Fruit fly (Drosophila melanogaster) whole organism, adult: ENCODE results near the gene IFT57.

Source experiments
- CG11617 ChIP-seq: fragments of 200-800 bp; sonication (Bioruptor generic); optimal IDR thresholded peaks from 2 replicates; lab custom pipeline; 2017; ENCODE audit warnings: mild to moderate bottlenecking, missing biosample characterization, missing genetic modification reagents, missing genetic modification characterization
- CG12768 ChIP-seq: fragments of 200-800 bp; sonication (Bioruptor generic); optimal IDR thresholded peaks from 2 replicates; lab custom pipeline; 2017; ENCODE audit warnings: missing biosample characterization, missing genetic modification characterization, mild to moderate bottlenecking, moderate library complexity, missing genetic modification reagents
- CG14711 ChIP-seq: fragments of 200-800 bp; sonication (Bioruptor generic); optimal IDR thresholded peaks from 2 replicates; lab custom pipeline; 2018; ENCODE audit warnings: missing biosample characterization, mild to moderate bottlenecking, missing genetic modification characterization, moderate library complexity
- CG1620 ChIP-seq: fragments of 200-800 bp; sonication (Bioruptor generic); optimal IDR thresholded peaks from 2 replicates; lab custom pipeline; 2016; ENCODE audit warnings: missing biosample characterization, missing genetic modification characterization
- CG33017 ChIP-seq: fragments of 200-800 bp; sonication (Bioruptor generic); optimal IDR thresholded peaks from 2 replicates; lab custom pipeline; 2018; ENCODE audit warnings: missing biosample characterization, mild to moderate bottlenecking, missing genetic modification characterization, moderate library complexity
- CG5204 ChIP-seq: fragments of 200-800 bp; sonication (Bioruptor generic); optimal IDR thresholded peaks from 2 replicates; lab custom pipeline; 2016; ENCODE audit warnings: missing biosample characterization, missing genetic modification characterization
- CG7045 ChIP-seq: fragments of 200-800 bp; sonication (Bioruptor generic); optimal IDR thresholded peaks from 2 replicates; lab custom pipeline; 2017; ENCODE audit warnings: missing biosample characterization, mild to moderate bottlenecking, missing genetic modification characterization
- CG7101 ChIP-seq: fragments of 200-800 bp; sonication (Bioruptor generic); optimal IDR thresholded peaks from 2 replicates; lab custom pipeline; 2018; ENCODE audit warnings: missing biosample characterization, mild to moderate bottlenecking, missing genetic modification characterization, moderate library complexity
- Clk ChIP-seq: fragments of 200-800 bp; sonication (Bioruptor generic); optimal IDR thresholded peaks from 2 replicates; lab custom pipeline; 2017; ENCODE audit warnings: missing biosample characterization, missing genetic modification characterization
- Crg-1 ChIP-seq: fragments of 200-800 bp; sonication (Bioruptor generic); optimal IDR thresholded peaks from 2 replicates; lab custom pipeline; 2016; ENCODE audit warnings: missing biosample characterization, missing genetic modification characterization
- Hr96 ChIP-seq: fragments of 200-800 bp; sonication (Bioruptor generic); optimal IDR thresholded peaks from 2 replicates; lab custom pipeline; 2016; ENCODE audit warnings: missing biosample characterization, missing genetic modification characterization
- Mnt ChIP-seq: fragments of 200-800 bp; sonication (Bioruptor generic); optimal IDR thresholded peaks from 2 replicates; lab custom pipeline; 2016; ENCODE audit warnings: missing biosample characterization, mild to moderate bottlenecking, missing genetic modification characterization
- bab1 ChIP-seq: fragments of 200-800 bp; sonication (Bioruptor generic); optimal IDR thresholded peaks from 3 replicates; lab custom pipeline; 2019; ENCODE audit warnings: missing biosample characterization, mild to moderate bottlenecking, missing genetic modification characterization, moderate library complexity
- cic ChIP-seq: fragments of 200-800 bp; sonication (Bioruptor generic); optimal IDR thresholded peaks from 2 replicates; lab custom pipeline; 2017; ENCODE audit warnings: missing biosample characterization, mild to moderate bottlenecking, missing genetic modification characterization, moderate library complexity
- cnc ChIP-seq, 2 experiments: fragments of >200 bp; optimal IDR thresholded peaks; 2 replicates each; lab custom pipeline; 2017
- kay ChIP-seq: fragments of 200-800 bp; sonication (Bioruptor generic); peaks from one replicate; lab custom pipeline; 2016; ENCODE audit warnings: missing biosample characterization, missing genetic modification characterization, borderline replicate concordance
- ovo ChIP-seq: fragments of 200-800 bp; sonication (Bioruptor generic); optimal IDR thresholded peaks from 2 replicates; lab custom pipeline; 2016; ENCODE audit warnings: missing biosample characterization, missing genetic modification characterization
- pad ChIP-seq: fragments of 200-800 bp; sonication (Bioruptor generic); optimal IDR thresholded peaks from 3 replicates; lab custom pipeline; 2017; ENCODE audit warnings: missing biosample characterization, missing genetic modification characterization, mild to moderate bottlenecking, moderate library complexity, missing genetic modification reagents
- tj ChIP-seq: fragments of 200-800 bp; sonication (Bioruptor generic); optimal IDR thresholded peaks from 3 replicates; lab custom pipeline; 2017; ENCODE audit warnings: missing biosample characterization, mild to moderate bottlenecking, missing genetic modification characterization, moderate library complexity
- toe ChIP-seq: fragments of 200-800 bp; sonication (Bioruptor generic); optimal IDR thresholded peaks from 2 replicates; lab custom pipeline; 2016; ENCODE audit warnings: missing biosample characterization, missing genetic modification characterization

IFT57 gene

DNA sequence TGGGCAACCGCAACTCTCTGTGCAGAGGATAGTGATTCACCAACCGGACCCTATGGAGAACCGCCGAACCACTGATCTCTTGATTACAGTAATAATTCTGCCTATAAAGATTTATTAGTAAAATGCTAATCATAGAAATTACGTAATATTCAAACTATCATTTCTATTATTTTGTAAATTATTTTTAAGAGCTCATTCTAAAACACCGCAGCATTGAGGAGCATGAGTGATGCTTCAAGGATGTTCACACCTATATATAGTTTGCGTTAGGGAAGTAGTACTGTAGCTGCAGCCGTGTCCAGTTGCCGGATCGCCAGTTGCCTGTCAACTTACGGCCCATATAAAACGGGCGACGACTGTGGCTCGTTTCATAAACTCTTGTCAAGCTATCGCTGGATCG is 26.9 kb downstream of the IFT57 start:
- TF ChIP-seq Hr96 (GFP tag; lab: Kevin White, UChicago) (no peak), CG11617 (GFP tag; lab: Kevin White, UChicago) (no peak), CG5204 (GFP tag; lab: Kevin White, UChicago) (peak; percentile 11), CG33017 (no peak), toe (GFP tag; lab: Kevin White, UChicago) (no peak)

DNA sequence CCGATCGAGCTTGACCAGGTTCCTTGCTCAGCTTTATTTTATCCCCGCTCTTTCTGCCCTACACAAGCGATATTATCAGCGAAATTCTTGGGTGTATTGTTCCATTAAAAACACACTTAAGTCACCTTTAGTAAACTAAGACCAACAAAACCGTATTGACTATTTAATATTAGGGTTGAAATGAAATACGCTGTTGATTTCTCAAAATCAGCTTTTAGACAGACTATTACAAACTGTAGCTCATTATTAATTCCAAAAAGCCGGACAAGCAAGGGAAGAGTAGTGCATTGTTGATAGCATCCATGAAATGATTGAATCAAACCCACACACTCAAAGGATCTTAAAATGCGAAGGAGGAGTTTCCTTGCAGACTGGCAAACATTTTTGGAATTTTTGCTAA is 27.7 kb downstream of the IFT57 start:
- no peak for TF ChIP-seq Mnt (GFP tag; lab: Kevin White, UChicago)
- TF ChIP-seq tj (GFP tag; lab: Kevin White, UChicago): no peak
- no peak for TF ChIP-seq bab1 (GFP tag; lab: Kevin White, UChicago)
- TF ChIP-seq CG11617 (GFP tag; lab: Kevin White, UChicago): no peak
- no peak for TF ChIP-seq pad (GFP tag; lab: Kevin White, UChicago)
- TF ChIP-seq CG1620 (GFP tag; lab: Kevin White, UChicago): no peak
- TF ChIP-seq CG7045 (GFP tag; lab: Kevin White, UChicago): no peak
- no peak for TF ChIP-seq CG14711 (tag; lab: Kevin White, UChicago)
- TF ChIP-seq CG12768 (GFP tag; lab: Kevin White, UChicago): no peak
- TF ChIP-seq ovo: no peak
- no peak for TF ChIP-seq Crg-1 (GFP tag; lab: Kevin White, UChicago)
- TF ChIP-seq Clk (GFP tag; lab: Kevin White, UChicago): no peak

DNA sequence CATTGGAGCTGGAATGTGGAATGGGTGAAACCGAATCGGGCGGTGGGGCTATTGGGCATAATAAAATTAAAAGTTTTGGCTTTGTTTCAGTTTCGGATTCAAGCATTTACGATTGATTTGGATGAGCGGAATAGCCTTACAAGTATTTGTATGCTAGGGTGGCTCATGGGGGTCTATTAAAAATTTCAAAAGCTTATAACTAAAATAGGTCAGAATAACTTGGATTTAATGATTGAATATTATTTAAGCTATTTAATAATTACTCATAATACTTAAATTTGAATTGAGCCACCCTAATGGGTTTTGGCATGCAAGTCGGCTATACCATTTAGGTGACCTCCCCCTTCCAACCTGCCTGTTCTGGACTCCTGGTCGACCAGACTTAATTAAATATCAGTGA is 29.1 kb downstream of the IFT57 start:
- TF ChIP-seq CG1620 (GFP tag; lab: Kevin White, UChicago) (no peak), cnc (optimal IDR thresholded peaks at IDR 0.05; lab: Kevin White, UChicago) (no peak), Mnt (GFP tag; lab: Kevin White, UChicago) (no peak), tj (GFP tag; lab: Kevin White, UChicago) (no peak), toe (GFP tag; lab: Kevin White, UChicago) (no peak), Hr96 (GFP tag; lab: Kevin White, UChicago) (no peak)

DNA sequence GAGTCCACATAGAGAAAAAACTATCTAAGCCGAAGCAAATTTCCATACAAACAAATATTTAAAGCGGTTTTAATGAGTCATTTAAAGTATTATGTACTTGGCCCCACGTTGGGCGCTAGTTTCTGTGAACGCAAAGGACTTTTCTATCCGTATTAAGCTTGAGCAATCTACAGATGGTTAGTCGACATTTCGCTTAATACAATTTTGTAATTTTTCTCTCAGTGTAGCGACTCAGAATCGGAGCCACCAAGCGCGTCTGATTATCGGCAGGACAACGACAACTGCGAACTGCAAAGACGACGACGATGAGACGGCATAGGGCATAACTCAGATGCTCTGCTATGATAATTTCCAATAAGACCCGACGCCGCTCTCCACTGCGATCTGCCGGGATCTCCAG is 31.8 kb downstream of the IFT57 start:
- no peak for TF ChIP-seq CG11617 (GFP tag; lab: Kevin White, UChicago)
- TF ChIP-seq CG7101: no peak
- no peak for TF ChIP-seq bab1 (GFP tag; lab: Kevin White, UChicago)
- no peak for TF ChIP-seq tj (GFP tag; lab: Kevin White, UChicago)
- no peak for TF ChIP-seq CG33017
- no peak for TF ChIP-seq ovo
- TF ChIP-seq cic (GFP tag; lab: Kevin White, UChicago): no peak
- TF ChIP-seq CG12768 (GFP tag; lab: Kevin White, UChicago): no peak
- no peak for TF ChIP-seq CG1620 (GFP tag; lab: Kevin White, UChicago)
- TF ChIP-seq cnc (optimal IDR thresholded peaks at IDR 0.05; lab: Kevin White, UChicago): no peak
- no peak for TF ChIP-seq Clk (GFP tag; lab: Kevin White, UChicago)
- no peak for TF ChIP-seq Hr96 (GFP tag; lab: Kevin White, UChicago)

DNA sequence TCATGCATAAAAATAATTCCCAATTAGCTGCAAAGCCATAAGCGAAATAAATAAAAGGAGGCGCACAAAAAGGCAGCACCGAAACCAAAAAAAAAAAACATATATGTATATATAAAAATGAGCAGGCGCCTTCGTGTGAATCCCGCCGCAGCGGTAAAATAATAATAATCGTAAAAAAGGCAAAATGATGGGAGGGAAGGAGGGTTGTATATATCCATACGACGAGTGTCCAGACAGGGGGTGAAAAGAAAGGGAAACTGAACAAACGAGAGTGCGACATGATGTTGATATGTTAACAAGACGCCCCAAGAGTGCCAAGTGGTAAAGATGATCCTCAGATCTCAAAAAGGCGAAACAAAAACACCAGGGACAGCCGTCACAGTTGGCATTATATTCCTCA is 34.0 kb downstream of the IFT57 start:
- TF ChIP-seq CG12768 (GFP tag; lab: Kevin White, UChicago) (no peak), CG5204 (GFP tag; lab: Kevin White, UChicago) (no peak), CG11617 (GFP tag; lab: Kevin White, UChicago) (no peak), CG1620 (GFP tag; lab: Kevin White, UChicago) (no peak), Mnt (GFP tag; lab: Kevin White, UChicago) (no peak)

DNA sequence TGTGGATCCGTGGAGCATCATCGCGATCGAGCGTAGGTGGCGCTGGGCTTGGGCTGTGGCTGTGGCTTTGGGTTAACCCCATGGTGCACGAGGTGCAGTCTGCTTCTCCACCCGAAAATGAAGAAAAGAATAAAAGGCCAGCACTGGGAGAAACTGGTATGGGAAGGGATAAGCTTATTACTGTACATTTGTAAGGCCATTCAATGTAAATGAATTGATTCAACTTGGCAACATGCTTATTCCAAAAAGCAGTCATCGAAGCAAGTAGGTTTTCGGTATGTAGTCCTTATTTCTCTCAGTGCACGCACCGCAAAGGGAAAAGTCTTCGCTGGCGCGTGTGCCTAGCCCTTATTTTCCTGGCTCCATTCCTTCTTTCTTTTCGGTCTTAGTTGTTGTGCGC is 35.9 kb downstream of the IFT57 start:
- no peak for TF ChIP-seq Mnt (GFP tag; lab: Kevin White, UChicago)
- no peak for TF ChIP-seq Crg-1 (GFP tag; lab: Kevin White, UChicago)
- TF ChIP-seq toe (GFP tag; lab: Kevin White, UChicago): no peak
- no peak for TF ChIP-seq CG11617 (GFP tag; lab: Kevin White, UChicago)
- TF ChIP-seq tj (GFP tag; lab: Kevin White, UChicago): no peak
- no peak for TF ChIP-seq pad (GFP tag; lab: Kevin White, UChicago)
- TF ChIP-seq ovo: no peak
- TF ChIP-seq CG5204 (GFP tag; lab: Kevin White, UChicago): no peak
- TF ChIP-seq CG7101: no peak
- no peak for TF ChIP-seq CG1620 (GFP tag; lab: Kevin White, UChicago)
- no peak for TF ChIP-seq kay (GFP tag; lab: Kevin White, UChicago)
- TF ChIP-seq Clk (GFP tag; lab: Kevin White, UChicago): no peak
- TF ChIP-seq cic (GFP tag; lab: Kevin White, UChicago): no peak
- TF ChIP-seq CG12768 (GFP tag; lab: Kevin White, UChicago): no peak
- TF ChIP-seq CG33017: no peak
- TF ChIP-seq bab1 (GFP tag; lab: Kevin White, UChicago): no peak
- no peak for TF ChIP-seq cnc (optimal IDR thresholded peaks at IDR 0.05; lab: Kevin White, UChicago)

DNA sequence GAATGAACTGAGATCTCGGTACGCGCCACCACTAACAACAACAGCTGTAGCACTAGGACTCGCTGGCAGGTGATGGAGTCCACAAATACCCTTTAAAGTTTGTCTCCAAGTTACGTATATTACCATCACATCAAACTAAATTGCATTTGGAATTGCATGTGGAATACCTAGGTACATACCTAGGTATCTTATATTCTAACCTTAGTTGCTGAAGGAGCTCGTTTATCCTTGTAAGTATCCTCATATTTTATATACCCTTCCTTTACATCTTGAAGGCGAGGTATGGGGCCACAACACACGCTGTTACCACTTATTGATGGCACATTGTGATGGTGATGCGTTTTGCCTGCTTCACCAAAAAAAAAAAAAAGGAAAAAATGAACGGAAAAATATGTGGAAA is 36.8 kb downstream of the IFT57 start:
- TF ChIP-seq cic (GFP tag; lab: Kevin White, UChicago) (no peak), kay (GFP tag; lab: Kevin White, UChicago) (no peak), cnc (optimal IDR thresholded peaks at IDR 0.05; lab: Kevin White, UChicago) (no peak)
